Worm (Caenorhabditis elegans): ENCODE measurements around the gene F40G9.15.

ce11 chrIII:180963-181362 is 1.2 kb upstream of the F40G9.15 start, which contains the start of gene F40G9.5:
- TF ChIP-seq W03F9.2 (tag; optimal IDR thresholded peaks at IDR 0.05) (no peak), him-1 (tag; optimal IDR thresholded peaks at IDR 0.05) (no peak), dao-5 (tag; optimal IDR thresholded peaks at IDR 0.05) (no peak)

Measured in whole organism, L4/young adult.